Fruit fly (Drosophila melanogaster): Measurements from ENCODE around the gene CG42710.

DNA sequence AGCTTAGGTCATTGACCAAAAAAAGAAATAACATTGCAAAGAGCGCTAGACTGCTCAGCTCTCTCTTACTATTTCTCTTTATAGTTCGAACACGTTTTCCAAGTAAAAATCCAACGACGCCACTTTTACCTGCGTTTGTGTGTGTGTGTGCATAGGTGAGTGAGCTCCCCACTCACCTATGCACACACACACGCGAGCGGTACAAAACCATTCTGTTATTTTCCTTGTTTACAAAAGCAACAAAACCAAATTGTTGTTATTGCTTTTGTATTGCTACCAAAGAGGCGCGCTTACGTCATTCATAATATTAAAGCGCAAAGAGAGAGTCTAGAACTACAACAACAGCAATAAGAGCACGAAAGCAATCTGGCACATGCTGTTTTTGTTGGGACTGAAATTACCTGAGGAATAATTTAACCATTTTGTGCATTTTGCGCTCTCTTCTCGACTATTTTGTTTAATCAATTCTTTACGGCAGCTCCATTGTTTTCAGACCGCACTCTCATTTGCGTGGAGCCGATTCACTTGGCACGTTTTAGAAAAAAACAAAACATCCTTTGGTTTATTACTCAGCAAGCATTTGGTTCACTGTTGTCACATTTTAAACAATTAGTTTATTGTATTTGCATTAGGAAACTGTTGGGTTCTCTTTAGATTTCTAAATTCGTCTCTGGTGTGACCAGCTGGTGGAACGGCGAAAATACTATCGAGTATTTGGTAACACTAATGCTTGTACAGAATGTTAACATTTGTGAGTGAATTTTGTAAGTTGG lies 42.1 kb downstream of the CG42710 start, which contains the start of gene raw:
- TF ChIP-seq psq (optimal IDR thresholded peaks at IDR 0.05) (no peak), Myc (optimal IDR thresholded peaks at IDR 0.05) (no peak), h (optimal IDR thresholded peaks at IDR 0.05) (no peak)

All from Kc167 (cell line).